Worm (Caenorhabditis elegans) whole organism, L4/young adult: ENCODE results near the gene F40H3.1.

Source experiments
- W03F9.2 ChIP-seq: fragments of 150-350 bp; optimal IDR thresholded peaks from 2 replicates; lab custom pipeline; 2014; ENCODE audit warnings: missing biosample characterization, missing genetic modification characterization
- dao-5 ChIP-seq: sonication (generic microtip); optimal IDR thresholded peaks from 2 replicates; lab custom pipeline; 2016; ENCODE audit warnings: missing genotype, missing genetic modification characterization, moderate library complexity, missing compliant biosample characterization
- him-1 ChIP-seq: sonication (generic microtip); optimal IDR thresholded peaks from 2 replicates; lab custom pipeline; 2016; ENCODE audit warnings: missing genotype, missing genetic modification reagents, missing genetic modification characterization, missing compliant biosample characterization

F40H3.1 gene

ce11 chrII:6171228-6171627, 8.4 kb upstream of the F40H3.1 start, which contains the start of gene F40H3.3:
F40H3.3 (plus strand) TSS chrII:6171507.
- TF ChIP-seq W03F9.2 (tag; lab: Kevin White, UChicago): no peak
- TF ChIP-seq him-1 (tag; lab: Kevin White, UChicago): no peak
- TF ChIP-seq dao-5: no peak

ce11 chrII:6173400-6173799, 6.2 kb upstream of the F40H3.1 start, which contains the start of gene F40H3.2:
F40H3.2 (plus strand) TSS chrII:6173649.
- TF ChIP-seq him-1 (tag; lab: Kevin White, UChicago) (no peak), W03F9.2 (tag; lab: Kevin White, UChicago) (no peak), dao-5 (no peak)

DNA sequence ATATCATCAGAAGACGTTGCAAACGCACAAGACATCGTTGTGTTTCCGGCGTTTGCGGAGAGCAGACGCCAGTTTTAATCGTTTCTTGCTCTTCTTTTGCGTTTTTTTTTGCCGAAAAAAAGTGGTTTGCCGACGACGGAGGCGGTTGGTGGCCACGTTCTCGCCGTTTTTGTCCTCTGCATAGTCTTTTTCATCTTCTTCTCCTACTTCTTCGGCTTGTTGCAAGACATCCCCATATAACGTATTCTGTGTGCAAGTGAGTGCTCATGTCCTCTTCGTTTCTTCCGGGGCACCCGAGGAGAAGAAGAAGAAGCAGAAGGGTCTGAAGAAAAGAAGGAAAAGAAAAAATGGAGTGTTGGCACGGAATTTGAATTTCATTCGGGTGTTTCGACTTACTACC, 4.6 kb upstream of the F40H3.1 start:
- TF ChIP-seq W03F9.2 (tag; lab: Kevin White, UChicago): no peak
- TF ChIP-seq him-1 (tag; lab: Kevin White, UChicago): peak; percentile 13

ce11 chrII:6176154-6176897, 3.3 kb upstream of the F40H3.1 start:
- TF ChIP-seq him-1 (tag; lab: Kevin White, UChicago) (no peak), dao-5 (no peak), W03F9.2 (tag; lab: Kevin White, UChicago) (no peak)

DNA sequence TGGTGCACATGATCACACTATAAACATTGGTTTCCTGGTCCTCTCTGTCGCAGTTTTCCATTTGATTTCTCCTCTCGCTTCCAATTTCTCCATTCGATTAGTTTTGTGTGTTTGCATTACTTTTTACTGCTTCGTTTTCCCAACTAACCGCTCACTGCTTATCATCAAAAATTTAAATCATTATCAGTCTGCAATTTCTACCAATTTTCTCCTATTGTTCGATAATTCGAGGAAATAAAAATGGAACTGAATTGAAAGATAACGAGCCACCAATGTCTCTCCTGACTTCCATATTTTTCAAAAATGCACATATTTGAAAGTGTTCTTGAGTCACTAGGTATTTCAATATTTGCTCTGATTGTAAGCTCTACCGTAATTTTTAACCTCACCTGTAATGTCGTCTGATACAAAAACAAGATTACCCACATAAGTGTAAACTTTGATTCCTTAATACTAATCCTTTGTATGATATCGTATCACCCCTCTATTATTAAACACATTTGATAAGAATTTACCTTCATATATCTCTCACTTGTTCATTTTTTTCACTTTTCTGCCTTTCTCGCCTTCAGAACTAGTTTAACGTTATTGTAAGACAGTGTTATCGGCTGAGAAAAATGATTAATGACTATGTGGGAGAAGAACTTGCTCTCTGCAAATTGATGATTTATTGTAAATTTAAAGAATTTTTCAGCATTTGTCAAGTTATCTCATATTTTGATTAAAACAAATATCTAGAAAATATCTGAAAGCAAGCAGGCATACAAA, 1.5 kb upstream of the F40H3.1 start:
- TF ChIP-seq dao-5 (no peak), him-1 (tag; lab: Kevin White, UChicago) (no peak), W03F9.2 (tag; lab: Kevin White, UChicago) (no peak)

DNA sequence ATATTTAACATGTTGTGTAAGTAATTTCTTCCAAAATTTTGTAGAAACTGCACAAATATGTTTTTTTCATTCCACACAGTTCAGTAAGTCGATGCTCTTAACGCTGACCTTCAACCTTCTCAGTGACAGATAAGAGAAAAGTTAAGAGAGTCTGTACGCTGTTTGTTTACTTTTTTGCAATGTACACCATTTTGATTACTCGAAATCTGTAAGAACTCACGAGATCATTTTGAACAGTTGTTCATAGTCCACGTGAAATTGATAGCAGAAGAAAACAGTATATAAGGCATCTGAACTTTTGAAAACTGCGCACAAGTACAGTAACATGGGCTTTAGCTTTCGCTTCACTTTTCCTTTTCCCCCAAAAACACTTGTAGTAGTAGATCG, 895 bp upstream of the F40H3.1 start:
- TF ChIP-seq dao-5 (no peak), W03F9.2 (tag; lab: Kevin White, UChicago) (no peak), him-1 (tag; lab: Kevin White, UChicago) (no peak)

DNA sequence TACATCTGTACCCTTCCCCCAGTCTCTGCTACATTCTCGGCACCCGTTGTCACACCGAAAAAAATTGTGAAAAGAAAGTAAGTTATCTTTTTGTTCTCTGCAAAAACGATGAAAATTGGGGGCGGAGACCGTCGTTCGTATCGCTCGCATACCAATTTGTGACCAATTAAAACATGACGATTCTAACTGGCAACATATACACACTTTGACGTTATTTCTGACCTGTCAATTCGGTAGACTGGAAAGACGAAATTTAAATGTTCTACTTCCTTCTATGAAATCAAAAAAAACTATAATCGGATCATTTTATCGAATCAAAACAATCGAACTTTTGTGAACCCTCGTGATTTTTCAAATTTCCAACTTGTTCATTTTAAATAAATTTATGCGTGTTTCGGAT, 921 bp downstream of the F40H3.1 start:
- no peak for TF ChIP-seq him-1 (tag; lab: Kevin White, UChicago)
- no peak for TF ChIP-seq W03F9.2 (tag; lab: Kevin White, UChicago)
- no peak for TF ChIP-seq dao-5

ce11 chrII:6181337-6181736, 1.7 kb downstream of the F40H3.1 start:
- TF ChIP-seq W03F9.2 (tag; lab: Kevin White, UChicago): no peak

- no peak for TF ChIP-seq W03F9.2 (tag; lab: Kevin White, UChicago)
- TF ChIP-seq dao-5: no peak
- TF ChIP-seq him-1 (tag; lab: Kevin White, UChicago): no peak
Measured at ce11 chrII:6190770-6191169, 11.1 kb downstream of the F40H3.1 start.

- TF ChIP-seq him-1 (tag; lab: Kevin White, UChicago) (no peak), W03F9.2 (tag; lab: Kevin White, UChicago) (no peak), dao-5 (no peak)
Measured at ce11 chrII:6191293-6191692, 11.7 kb downstream of the F40H3.1 start, which contains the start of gene fkh-8. fkh-8 (minus strand) TSS chrII:6191393.

DNA sequence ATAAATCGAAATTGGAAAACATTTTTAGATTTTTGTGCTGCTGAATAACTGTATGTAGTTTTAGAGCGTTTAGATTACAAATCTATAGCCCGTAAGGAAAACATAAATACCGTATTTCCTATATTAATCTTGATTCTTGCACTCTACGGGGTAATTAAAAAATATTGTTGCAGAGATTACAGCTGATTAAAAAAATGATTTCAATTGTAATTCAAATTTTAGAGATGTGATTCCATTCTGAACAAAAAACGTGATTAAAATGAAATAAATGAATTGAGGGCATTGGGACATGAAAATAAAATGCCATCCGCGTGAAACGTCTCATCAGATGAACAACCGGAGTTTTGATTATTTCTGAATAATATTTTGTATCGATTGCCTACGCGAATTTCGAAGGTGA, 12.9 kb downstream of the F40H3.1 start, which contains the start of gene cpb-2:
Gene cpb-2, plus strand, starts transcription at position 301 of the 400 bp plus-strand sequence.
- TF ChIP-seq dao-5: no peak
- TF ChIP-seq W03F9.2 (tag; lab: Kevin White, UChicago): no peak

ce11 chrII:6196875-6197274, 17.2 kb downstream of the F40H3.1 start, which contains the start of the genes rbmx-2 and C30B5.2:
rbmx-2 (minus strand) TSS chrII:6196948.
C30B5.2 (plus strand) TSS chrII:6197180.
- TF ChIP-seq him-1 (tag; lab: Kevin White, UChicago) (no peak), W03F9.2 (tag; lab: Kevin White, UChicago) (no peak), dao-5 (no peak)

DNA sequence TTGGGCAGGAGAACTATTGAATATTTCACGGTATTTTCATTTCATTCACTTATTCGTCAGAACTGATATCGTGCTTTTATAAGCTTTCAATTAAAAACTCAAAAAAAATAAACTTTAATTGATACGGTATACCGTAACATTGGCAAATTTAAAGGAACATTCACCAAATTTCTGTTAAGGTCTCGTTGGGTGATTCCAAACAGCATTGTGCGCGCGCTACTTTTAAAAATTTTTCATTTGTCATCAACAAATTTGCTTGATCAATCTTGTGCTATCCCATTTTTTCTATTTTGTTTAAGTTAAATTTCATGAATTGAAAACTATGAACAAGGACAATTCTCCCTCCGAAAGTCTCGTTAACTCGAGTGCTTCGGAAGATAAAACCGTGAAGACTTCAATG, 18.8 kb downstream of the F40H3.1 start, which contains the start of gene szy-4:
Gene szy-4, plus strand, starts transcription at position 229 of the 400 bp plus-strand sequence.
- TF ChIP-seq W03F9.2 (tag; lab: Kevin White, UChicago) (no peak), dao-5 (no peak), him-1 (tag; lab: Kevin White, UChicago) (no peak)

- TF ChIP-seq dao-5 (no peak), him-1 (tag; lab: Kevin White, UChicago) (no peak), W03F9.2 (tag; lab: Kevin White, UChicago) (no peak)
Measured at ce11 chrII:6199010-6199409, 19.4 kb downstream of the F40H3.1 start.
